Fruit fly (Drosophila melanogaster) whole organism, prepupa: ENCODE measurements around the gene chic.

Experiments
- CG10669 ChIP-seq: fragments of 200-800 bp; sonication (Bioruptor generic); optimal IDR thresholded peaks from 3 replicates; lab custom pipeline; 2018; ENCODE audit warnings: missing biosample characterization, mild to moderate bottlenecking, missing genetic modification characterization, moderate library complexity
- acj6 ChIP-seq: fragments of 200-800 bp; sonication (Bioruptor generic); optimal IDR thresholded peaks from 3 replicates; lab custom pipeline; 2016; ENCODE audit warnings: missing biosample characterization, missing genetic modification characterization

- TF ChIP-seq CG10669 (GFP tag; lab: Kevin White, UChicago) (peak; percentile 67), acj6 (GFP tag; lab: Kevin White, UChicago) (peak; percentile 68)
These were observed 38.7 kb upstream of the chic start, which contains the start of gene H2.0 for dm6 chr2L:6019352-6020131.
